Worm (Caenorhabditis elegans) whole organism, midembryonic: ENCODE measurements around the gene seip-1.

Source experiments
- flt-1 ChIP-seq: fragments of 200-800 bp; sonication (Bioruptor generic); IDR thresholded peaks from 2 replicates; pipeline ENCODE4 v1.3.6; 2022; ENCODE audit warnings: missing genetic modification characterization, missing compliant biosample characterization
- med-1 ChIP-seq: sonication (generic microtip); optimal IDR thresholded peaks from 2 replicates; lab custom pipeline; 2017; ENCODE audit warnings: missing genetic modification characterization, mild to moderate bottlenecking, missing compliant biosample characterization, antibody characterized with exemption, missing genetic modification reagents; ENCODE audit not compliant: insufficient read depth
- ztf-23 ChIP-seq: fragments of 200-800 bp; sonication (Bioruptor generic); IDR thresholded peaks from 2 replicates; pipeline ENCODE4 v1.3.6; 2022; ENCODE audit warnings: missing genetic modification reagents, missing genetic modification characterization, missing compliant biosample characterization

DNA sequence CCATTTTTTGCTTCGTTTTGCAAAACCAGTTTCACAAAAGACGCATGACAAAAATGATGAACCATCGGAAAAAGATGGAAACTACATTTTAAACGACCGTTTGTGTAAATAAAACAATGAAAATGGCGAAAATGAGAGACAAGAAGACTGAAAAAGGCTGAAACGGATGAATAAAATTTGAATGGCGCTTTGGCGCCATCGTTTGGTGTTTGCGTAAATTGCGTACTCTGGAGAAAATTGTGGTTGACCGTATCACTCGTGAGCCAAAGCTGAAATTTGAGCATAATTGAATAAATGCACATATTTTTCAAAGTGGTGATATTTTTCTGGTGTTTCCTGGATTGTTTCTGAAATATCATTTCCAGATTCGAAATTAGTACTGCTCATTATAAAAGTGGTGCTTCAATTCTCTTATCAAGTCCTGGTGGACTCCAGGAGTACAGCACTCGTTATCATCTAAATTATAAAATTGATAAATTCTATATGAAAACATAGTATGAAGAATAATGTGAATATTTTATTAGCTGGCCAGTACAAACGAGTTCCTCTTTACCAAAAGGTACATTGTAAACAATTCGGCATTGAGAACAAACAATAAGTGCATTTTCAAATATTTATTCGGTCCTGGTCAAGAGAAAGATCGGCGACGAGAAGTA lies 48.3 kb upstream of the seip-1 start:
- TF ChIP-seq ztf-23 (no peak), flt-1 (GFP tag; lab: Robert Waterston, UW) (no peak), med-1 (GFP tag; lab: Kevin White, UChicago) (no peak)
